Worm (Caenorhabditis elegans): ENCODE results near the gene kcnl-3.

DNA sequence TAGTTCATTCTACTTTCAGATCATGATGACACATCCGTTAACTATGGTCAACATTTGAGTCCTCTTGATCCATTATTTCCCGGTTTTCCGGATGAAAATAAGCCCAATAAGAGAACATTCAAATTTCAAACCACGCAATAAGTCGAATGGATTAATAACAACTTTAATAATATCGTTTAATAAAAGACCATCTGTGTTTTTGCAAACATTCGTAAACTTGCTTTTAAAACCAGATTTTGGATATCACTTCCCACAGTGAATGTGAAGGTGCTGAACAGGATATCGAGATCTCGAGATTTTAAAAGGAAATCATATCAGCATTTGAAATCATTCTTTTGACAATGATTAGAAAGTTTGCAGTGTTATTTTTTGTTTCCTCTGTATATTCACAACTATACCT, 44.7 kb upstream of the kcnl-3 start, which contains the start of gene C26B9.7:
- TF ChIP-seq nhr-76 (tag; optimal IDR thresholded peaks at IDR 0.05), result no peak
- no peak for TF ChIP-seq fkh-10 (GFP tag; optimal IDR thresholded peaks at IDR 0.05)

All from whole organism, L3 larva.